Worm (Caenorhabditis elegans): ENCODE results near the gene clec-202.

The clec-202 gene

DNA sequence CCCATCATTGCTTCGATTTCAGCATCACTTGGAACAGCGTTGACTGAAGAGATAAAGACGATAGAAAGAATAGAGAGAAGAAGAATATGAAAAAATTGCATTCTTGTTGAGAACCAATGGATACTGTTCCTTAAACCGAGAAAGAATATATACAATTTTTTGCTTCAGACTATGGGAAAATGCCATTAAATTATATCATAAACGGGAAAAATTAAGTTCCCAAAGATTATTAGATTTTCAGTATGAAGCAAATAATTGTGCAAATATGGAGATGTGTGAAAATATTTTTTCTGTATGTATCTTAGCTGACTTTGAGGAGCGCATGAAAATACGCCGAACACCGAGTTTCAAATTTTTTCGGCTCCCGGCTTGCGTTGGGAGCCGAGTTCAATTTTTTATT lies 46.2 kb downstream of the clec-202 start, which contains the start of gene T02D1.9:
Gene T02D1.9, minus strand, starts transcription at position 101 of the 400 bp plus-strand sequence.
- TF ChIP-seq mep-1 (tag; optimal IDR thresholded peaks at IDR 0.05) (no peak), cnd-1 (tag; optimal IDR thresholded peaks at IDR 0.05) (no peak), lsy-2 (tag; optimal IDR thresholded peaks at IDR 0.05) (no peak), sptf-1 (tag; optimal IDR thresholded peaks at IDR 0.05) (no peak), drap-1 (GFP tag; optimal IDR thresholded peaks at IDR 0.05) (no peak), zip-8 (tag; optimal IDR thresholded peaks at IDR 0.05) (no peak), ceh-43 (GFP tag; optimal IDR thresholded peaks at IDR 0.05) (no peak), elt-1 (tag; optimal IDR thresholded peaks at IDR 0.05; ENCODE audit: borderline replicate concordance, insufficient read depth) (no peak), ham-2 (GFP tag; optimal IDR thresholded peaks at IDR 0.05) (no peak), tbx-8 (GFP tag; optimal IDR thresholded peaks at IDR 0.05) (no peak), unc-62 (GFP tag; optimal IDR thresholded peaks at IDR 0.05) (no peak), ceh-83 (GFP tag; optimal IDR thresholded peaks at IDR 0.05) (no peak), ceh-39 (tag; optimal IDR thresholded peaks at IDR 0.05) (no peak)

DNA sequence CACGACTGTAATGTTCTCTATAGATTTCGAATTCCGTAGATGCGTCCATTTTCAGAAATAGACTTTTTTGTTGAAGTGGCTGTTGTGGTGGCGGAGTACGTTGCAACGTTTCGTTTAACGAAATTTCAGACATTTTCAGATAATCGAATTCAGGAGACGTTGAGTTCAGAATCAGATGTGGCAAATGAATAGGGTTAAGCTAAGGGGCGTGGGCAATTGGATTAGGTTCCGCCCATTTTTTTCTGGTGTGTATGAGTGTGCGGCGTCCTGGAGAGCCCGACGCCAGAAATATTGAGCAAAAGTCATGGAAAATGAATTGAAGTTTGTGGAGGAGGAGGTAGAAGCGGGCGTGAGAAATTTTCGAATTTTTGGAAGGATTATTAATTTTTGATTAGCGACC lies 52.1 kb downstream of the clec-202 start:
- TF ChIP-seq elt-3 (tag; optimal IDR thresholded peaks at IDR 0.05) (no peak), ceh-83 (GFP tag; optimal IDR thresholded peaks at IDR 0.05) (no peak), ceh-43 (GFP tag; optimal IDR thresholded peaks at IDR 0.05) (no peak), ztf-11 (tag; optimal IDR thresholded peaks at IDR 0.05) (no peak), ham-2 (GFP tag; optimal IDR thresholded peaks at IDR 0.05) (no peak), nhr-237 (tag; optimal IDR thresholded peaks at IDR 0.05) (no peak), unc-120 (tag; optimal IDR thresholded peaks at IDR 0.05; ENCODE audit: poor library complexity, severe bottlenecking) (no peak), tbx-8 (GFP tag; optimal IDR thresholded peaks at IDR 0.05) (no peak), pha-4 (tag; optimal IDR thresholded peaks at IDR 0.05) (no peak), elt-1 (tag; optimal IDR thresholded peaks at IDR 0.05; ENCODE audit: borderline replicate concordance, insufficient read depth) (no peak), hlh-1 (tag; optimal IDR thresholded peaks at IDR 0.05) (no peak), flh-1 (GFP tag; optimal IDR thresholded peaks at IDR 0.05) (no peak)

Data from whole organism, mixed stage, embryonic.